Worm (Caenorhabditis elegans) whole organism, young adult: Measurements from ENCODE around the gene gfat-2.

ENCODE experiments used
- F33H1.4 ChIP-seq: fragments of 200-800 bp; sonication (Bioruptor generic); IDR thresholded peaks from 2 replicates; pipeline ENCODE4 v1.3.6; 2022; ENCODE audit warnings: missing genetic modification reagents, missing genetic modification characterization, missing compliant biosample characterization
- ama-1 ChIP-seq, 3 experiments: fragments of 150-350 bp in 1 of 3; sonication (generic microtip) in 2 of 3; optimal IDR thresholded peaks; 2 replicates each; lab custom pipeline; 2014 to 2018; ENCODE audit warnings: missing biosample characterization in 2 of 3, missing genetic modification characterization in 2 of 3, missing genetic modification reagents in 2 of 3
- lin-35 ChIP-seq, 3 experiments: fragments of 150-350 bp in 2 of 3; sonication (generic microtip) in 1 of 3; optimal IDR thresholded peaks; 2 replicates each; lab custom pipeline; 2014 to 2018; ENCODE audit warnings: missing biosample characterization in 3 of 3, missing genetic modification characterization in 3 of 3, missing genetic modification reagents in 3 of 3
- sea-2 ChIP-seq: fragments of 200-800 bp; sonication (Bioruptor generic); IDR thresholded peaks from 2 replicates; pipeline ENCODE4 v1.3.6; 2022; ENCODE audit warnings: missing genetic modification characterization, missing compliant biosample characterization
- snpc-4 ChIP-seq, 5 experiments: fragments of 150-350 bp in 1 of 5; sonication (generic microtip) in 4 of 5; optimal IDR thresholded peaks; 2 replicates each; lab custom pipeline; 2014 to 2018; ENCODE audit warnings: missing genetic modification characterization in 5 of 5, missing biosample characterization in 3 of 5, antibody characterized with exemption in 2 of 5, mild to moderate bottlenecking in 2 of 5, missing compliant biosample characterization in 2 of 5, missing genotype in 2 of 5, moderate library complexity in 2 of 5, missing genetic modification reagents in 1 of 5

DNA sequence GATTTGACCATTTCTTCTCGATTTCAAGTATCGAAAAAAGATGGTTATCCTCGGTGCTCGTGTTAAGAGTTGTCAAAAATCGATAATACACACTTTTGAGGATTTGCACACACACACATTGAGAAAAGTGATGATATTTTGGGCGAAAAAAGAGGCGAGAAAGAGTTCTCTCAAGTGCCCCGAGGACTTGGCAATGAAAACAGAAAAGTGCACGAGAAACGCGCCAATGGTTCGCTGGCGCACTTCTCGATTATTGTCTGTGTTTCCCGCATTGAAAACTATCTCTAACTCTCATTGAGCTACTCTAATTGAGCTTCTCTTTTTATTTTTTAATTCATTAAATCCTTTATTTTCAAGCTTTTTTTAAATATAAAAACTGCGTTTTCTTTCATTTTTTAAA lies 23.7 kb downstream of the gfat-2 start:
- TF ChIP-seq lin-35 (GFP tag; optimal IDR thresholded peaks at IDR 0.05; lab: Kevin White, UChicago), result no peak
- TF ChIP-seq snpc-4 (GFP tag; optimal IDR thresholded peaks at IDR 0.05; lab: Kevin White, UChicago), result peak; percentile 4
- TF ChIP-seq snpc-4 (tag; optimal IDR thresholded peaks at IDR 0.05; lab: Kevin White, UChicago), result peak in 1 of 4 experiments; percentile 7
- TF ChIP-seq sea-2 (GFP tag; lab: Robert Waterston, UW), result no peak
- TF ChIP-seq ama-1 (optimal IDR thresholded peaks at IDR 0.05; lab: Kevin White, UChicago), result no peak
- no peak for TF ChIP-seq ama-1 (GFP tag; optimal IDR thresholded peaks at IDR 0.05; lab: Kevin White, UChicago)
- TF ChIP-seq F33H1.4 (GFP tag; lab: Robert Waterston, UW), result no peak; the same call in none of the 2 replicates
